Worm (Caenorhabditis elegans) whole organism, late embryonic: ENCODE data around the gene moa-1.
A peak's percentile ranks its signal among the peaks of the same experiment; 100 is the strongest.

Source experiments
- C08G9.2 ChIP-seq: sonication (generic microtip); optimal IDR thresholded peaks from 2 replicates; lab custom pipeline; 2016; ENCODE audit warnings: mild to moderate bottlenecking, missing genetic modification characterization, moderate library complexity, missing compliant biosample characterization
- C38D4.7 ChIP-seq: fragments of 200-800 bp; sonication (Bioruptor generic); optimal IDR thresholded peaks from 2 replicates; lab custom pipeline; 2018; ENCODE audit warnings: mild to moderate bottlenecking, missing genetic modification characterization, moderate library complexity, missing compliant biosample characterization
- F13H6.1 ChIP-seq: sonication (generic microtip); optimal IDR thresholded peaks from 2 replicates; lab custom pipeline; 2016; ENCODE audit warnings: missing genetic modification characterization, missing compliant biosample characterization
- K02D7.2 ChIP-seq: sonication (generic microtip); optimal IDR thresholded peaks from 2 replicates; lab custom pipeline; 2017; ENCODE audit warnings: mild to moderate bottlenecking, missing genetic modification characterization, missing compliant biosample characterization
- T23F11.4 ChIP-seq: fragments of 200-800 bp; sonication (Bioruptor generic); optimal IDR thresholded peaks from 2 replicates; lab custom pipeline; 2018; ENCODE audit warnings: mild to moderate bottlenecking, missing genetic modification characterization, missing compliant biosample characterization
- Y22D7AL.16 ChIP-seq: sonication (generic microtip); optimal IDR thresholded peaks from 2 replicates; lab custom pipeline; 2016; ENCODE audit warnings: missing genetic modification characterization, missing compliant biosample characterization
- ahr-1 ChIP-seq: sonication (generic microtip); optimal IDR thresholded peaks from 2 replicates; lab custom pipeline; 2016; ENCODE audit warnings: missing genetic modification characterization, missing compliant biosample characterization
- ama-1 ChIP-seq: fragments of 150-350 bp; optimal IDR thresholded peaks from 2 replicates; lab custom pipeline; 2014
- ceh-18 ChIP-seq: sonication (generic microtip); optimal IDR thresholded peaks from 2 replicates; lab custom pipeline; 2016; ENCODE audit warnings: missing genetic modification characterization, missing compliant biosample characterization
- ceh-19 ChIP-seq: fragments of 200-800 bp; sonication (Bioruptor generic); optimal IDR thresholded peaks from 2 replicates; lab custom pipeline; 2018; ENCODE audit warnings: mild to moderate bottlenecking, missing genetic modification characterization, missing compliant biosample characterization
- ceh-22 ChIP-seq: sonication (generic microtip); optimal IDR thresholded peaks from 2 replicates; lab custom pipeline; 2017; ENCODE audit warnings: missing biosample characterization, missing genetic modification characterization
- ceh-30 ChIP-seq: fragments of 150-350 bp; optimal IDR thresholded peaks from 2 replicates; lab custom pipeline; 2014; ENCODE audit warnings: missing biosample characterization, missing genetic modification characterization
- ceh-31 ChIP-seq: sonication (generic microtip); optimal IDR thresholded peaks from 2 replicates; lab custom pipeline; 2016; ENCODE audit warnings: missing genetic modification characterization, missing compliant biosample characterization
- ceh-34 ChIP-seq: sonication (generic microtip); optimal IDR thresholded peaks from 2 replicates; lab custom pipeline; 2016; ENCODE audit warnings: mild to moderate bottlenecking, missing genetic modification characterization, missing compliant biosample characterization
- ceh-48 ChIP-seq: sonication (generic microtip); optimal IDR thresholded peaks from 2 replicates; lab custom pipeline; 2016; ENCODE audit warnings: missing genetic modification characterization, inconsistent platforms, missing compliant biosample characterization
- ceh-6 ChIP-seq: fragments of 200-800 bp; sonication (Bioruptor generic); optimal IDR thresholded peaks from 2 replicates; lab custom pipeline; 2018; ENCODE audit warnings: mild to moderate bottlenecking, missing genetic modification characterization, missing compliant biosample characterization
- ceh-9 ChIP-seq: sonication (generic microtip); optimal IDR thresholded peaks from 2 replicates; lab custom pipeline; 2016; ENCODE audit warnings: mild to moderate bottlenecking, missing genetic modification characterization, inconsistent platforms, missing compliant biosample characterization
- dmd-4 ChIP-seq: sonication (generic microtip); optimal IDR thresholded peaks from 2 replicates; lab custom pipeline; 2016; ENCODE audit warnings: borderline replicate concordance, missing genetic modification characterization, missing compliant biosample characterization
- dve-1 ChIP-seq: sonication (generic microtip); optimal IDR thresholded peaks from 2 replicates; lab custom pipeline; 2017; ENCODE audit warnings: antibody characterized with exemption, mild to moderate bottlenecking, missing genetic modification characterization, missing compliant biosample characterization
- ets-4 ChIP-seq: sonication (generic microtip); optimal IDR thresholded peaks from 2 replicates; lab custom pipeline; 2016; ENCODE audit warnings: missing genetic modification characterization, missing compliant biosample characterization
- eyg-1 ChIP-seq: sonication (generic microtip); optimal IDR thresholded peaks from 2 replicates; lab custom pipeline; 2016; ENCODE audit warnings: missing genotype, missing genetic modification characterization, missing compliant biosample characterization
- fkh-10 ChIP-seq: fragments of 150-350 bp; optimal IDR thresholded peaks from 2 replicates; lab custom pipeline; 2014; ENCODE audit warnings: missing biosample characterization, missing genetic modification reagents, missing genetic modification characterization
- fkh-6 ChIP-seq: sonication (generic microtip); optimal IDR thresholded peaks from 2 replicates; lab custom pipeline; 2016; ENCODE audit warnings: missing genetic modification characterization, missing compliant biosample characterization
- hlh-13 ChIP-seq: fragments of 200-800 bp; sonication (Bioruptor generic); optimal IDR thresholded peaks from 2 replicates; lab custom pipeline; 2018; ENCODE audit warnings: mild to moderate bottlenecking, missing genetic modification characterization, missing compliant biosample characterization
- hlh-15 ChIP-seq: sonication (generic microtip); optimal IDR thresholded peaks from 2 replicates; lab custom pipeline; 2016; ENCODE audit warnings: missing genetic modification characterization, missing compliant biosample characterization
- hlh-6 ChIP-seq: sonication (generic microtip); optimal IDR thresholded peaks from 2 replicates; lab custom pipeline; 2016; ENCODE audit warnings: missing genotype, missing genetic modification characterization, missing compliant biosample characterization
- hlh-8 ChIP-seq: sonication (generic microtip); optimal IDR thresholded peaks from 2 replicates; lab custom pipeline; 2016; ENCODE audit warnings: missing genotype, missing genetic modification characterization, missing compliant biosample characterization
- lim-6 ChIP-seq: sonication (generic microtip); optimal IDR thresholded peaks from 2 replicates; lab custom pipeline; 2016; ENCODE audit warnings: missing genetic modification characterization, missing compliant biosample characterization
- lin-11 ChIP-seq: fragments of 200-800 bp; sonication (Bioruptor generic); optimal IDR thresholded peaks from 2 replicates; lab custom pipeline; 2018; ENCODE audit warnings: mild to moderate bottlenecking, missing genetic modification characterization, missing compliant biosample characterization
- madf-2 ChIP-seq: sonication (generic microtip); optimal IDR thresholded peaks from 2 replicates; lab custom pipeline; 2017; ENCODE audit warnings: missing genetic modification characterization, missing compliant biosample characterization
- mec-3 ChIP-seq: sonication (generic microtip); optimal IDR thresholded peaks from 2 replicates; lab custom pipeline; 2016; ENCODE audit warnings: borderline replicate concordance, missing genetic modification characterization, missing compliant biosample characterization
- nfya-1 ChIP-seq: sonication (generic microtip); optimal IDR thresholded peaks from 2 replicates; lab custom pipeline; 2017; ENCODE audit warnings: missing genetic modification characterization, mild to moderate bottlenecking, missing compliant biosample characterization, antibody characterized with exemption, moderate library complexity
- nhr-232 ChIP-seq: sonication (generic microtip); optimal IDR thresholded peaks from 2 replicates; lab custom pipeline; 2016; ENCODE audit warnings: missing genetic modification characterization, missing compliant biosample characterization
- npax-4 ChIP-seq: sonication (generic microtip); optimal IDR thresholded peaks from 2 replicates; lab custom pipeline; 2016; ENCODE audit warnings: missing genetic modification characterization, missing compliant biosample characterization
- odd-2 ChIP-seq: sonication (generic microtip); optimal IDR thresholded peaks from 2 replicates; lab custom pipeline; 2017; ENCODE audit warnings: antibody characterized with exemption, mild to moderate bottlenecking, missing genetic modification characterization, missing compliant biosample characterization
- pat-9 ChIP-seq: fragments of 200-800 bp; sonication (Bioruptor generic); optimal IDR thresholded peaks from 2 replicates; lab custom pipeline; 2018; ENCODE audit warnings: mild to moderate bottlenecking, missing genetic modification characterization, moderate library complexity, missing compliant biosample characterization
- pax-1 ChIP-seq: fragments of 150-350 bp; optimal IDR thresholded peaks from 2 replicates; lab custom pipeline; 2014; ENCODE audit warnings: missing biosample characterization, missing genetic modification characterization
- pha-2 ChIP-seq: sonication (generic microtip); optimal IDR thresholded peaks from 2 replicates; lab custom pipeline; 2017; ENCODE audit warnings: mild to moderate bottlenecking, missing genetic modification characterization, missing compliant biosample characterization
- pqm-1 ChIP-seq: sonication (generic microtip); optimal IDR thresholded peaks from 2 replicates; lab custom pipeline; 2016; ENCODE audit warnings: missing genetic modification characterization, missing compliant biosample characterization
- pros-1 ChIP-seq: fragments of 150-350 bp; optimal IDR thresholded peaks from 2 replicates; lab custom pipeline; 2014; ENCODE audit warnings: missing biosample characterization, missing genetic modification reagents, missing genetic modification characterization
- sdc-2 ChIP-seq: sonication (generic microtip); optimal IDR thresholded peaks from 2 replicates; lab custom pipeline; 2016; ENCODE audit warnings: missing genotype, missing genetic modification characterization, missing compliant biosample characterization
- sox-2 ChIP-seq: fragments of 200-800 bp; sonication (Bioruptor generic); IDR thresholded peaks from 2 replicates; pipeline ENCODE4 v1.3.6; 2022; ENCODE audit warnings: missing genetic modification reagents, missing genetic modification characterization, missing compliant biosample characterization
- sox-4 ChIP-seq: sonication (generic microtip); optimal IDR thresholded peaks from 2 replicates; lab custom pipeline; 2017; ENCODE audit warnings: mild to moderate bottlenecking, missing genetic modification characterization, inconsistent platforms, missing compliant biosample characterization
- syd-9 ChIP-seq: sonication (generic microtip); optimal IDR thresholded peaks from 2 replicates; lab custom pipeline; 2016; ENCODE audit warnings: mild to moderate bottlenecking, missing genetic modification characterization, moderate library complexity, missing compliant biosample characterization
- tbx-7 ChIP-seq: sonication (generic microtip); optimal IDR thresholded peaks from 2 replicates; lab custom pipeline; 2016; ENCODE audit warnings: missing genotype, missing genetic modification characterization, missing compliant biosample characterization
- unc-3 ChIP-seq, 2 experiments: fragments of 200-800 bp in 1 of 2; sonication (Bioruptor generic) in 1 of 2; sonication (generic microtip) in 1 of 2; conservative IDR thresholded peaks in 1 of 2; optimal IDR thresholded peaks in 1 of 2; 2 replicates each; pipeline versions ENCODE4 v1.3.6 to Lab custom; 2016 to 2022; ENCODE audit warnings: missing compliant biosample characterization in 2 of 2, missing genetic modification characterization in 2 of 2, missing genetic modification reagents in 1 of 2
- unc-42 ChIP-seq: sonication (generic microtip); optimal IDR thresholded peaks from 2 replicates; lab custom pipeline; 2016; ENCODE audit warnings: missing genotype, missing genetic modification characterization, missing compliant biosample characterization
- unc-55 ChIP-seq: sonication (generic microtip); optimal IDR thresholded peaks from 2 replicates; lab custom pipeline; 2017; ENCODE audit warnings: missing biosample characterization, missing genetic modification reagents, missing genetic modification characterization
- unc-86 ChIP-seq: sonication (generic microtip); optimal IDR thresholded peaks from 2 replicates; lab custom pipeline; 2016; ENCODE audit warnings: missing genetic modification characterization, missing compliant biosample characterization
- zip-5 ChIP-seq: sonication (generic microtip); optimal IDR thresholded peaks from 2 replicates; lab custom pipeline; 2016; ENCODE audit warnings: missing genetic modification characterization, missing compliant biosample characterization
- ztf-16 ChIP-seq: sonication (generic microtip); optimal IDR thresholded peaks from 2 replicates; lab custom pipeline; 2017; ENCODE audit warnings: missing genetic modification characterization, missing compliant biosample characterization

moa-1 gene

DNA sequence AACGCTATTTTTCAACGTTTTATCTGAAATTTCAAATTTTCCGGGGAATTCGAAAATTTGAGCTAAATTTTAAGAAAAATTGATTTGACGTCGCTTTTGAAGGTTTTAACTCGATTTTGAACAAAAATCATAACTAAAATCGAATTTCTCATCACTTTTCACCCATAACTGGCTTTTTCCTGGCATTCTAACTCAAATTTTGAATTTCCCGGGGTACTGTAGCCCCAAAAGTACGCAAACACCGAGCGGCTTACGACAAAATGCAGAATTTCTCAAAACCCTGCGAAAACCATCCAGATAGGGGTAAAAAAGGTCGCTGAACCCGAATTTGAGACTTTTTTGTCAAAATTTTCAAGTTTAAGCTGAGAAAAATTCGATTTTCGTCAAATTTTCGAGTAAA is 42.5 kb downstream of the moa-1 start:
- no peak for TF ChIP-seq sdc-2 (tag; lab: Kevin White, UChicago)
- TF ChIP-seq F13H6.1 (tag; lab: Kevin White, UChicago), result no peak
- no peak for TF ChIP-seq eyg-1
- TF ChIP-seq dmd-4 (tag; lab: Kevin White, UChicago), result no peak
- no peak for TF ChIP-seq odd-2
- TF ChIP-seq, all 69 proteins: peak for 0

- no peak for TF ChIP-seq T23F11.4 (GFP tag; lab: Kevin White, UChicago)
- TF ChIP-seq K02D7.2 (tag; lab: Kevin White, UChicago), result no peak
- TF ChIP-seq npax-4 (tag; lab: Kevin White, UChicago), result no peak
- no peak for TF ChIP-seq hlh-8 (tag; lab: Kevin White, UChicago)
- no peak for TF ChIP-seq fkh-10 (GFP tag; lab: Kevin White, UChicago)
- no peak for TF ChIP-seq mec-3 (tag; lab: Kevin White, UChicago)
- no peak for TF ChIP-seq sox-2 (GFP tag; lab: Robert Waterston, UW)
- peak; percentile 45 for TF ChIP-seq C08G9.2 (tag; lab: Kevin White, UChicago)
- no peak for TF ChIP-seq pat-9 (tag; lab: Kevin White, UChicago)
- peak; percentile 55 for TF ChIP-seq ets-4 (tag; lab: Kevin White, UChicago)
- TF ChIP-seq ceh-34 (tag; lab: Kevin White, UChicago), result peak; percentile 73
- TF ChIP-seq pax-1 (tag; lab: Kevin White, UChicago), result no peak
- no peak for TF ChIP-seq ahr-1
- TF ChIP-seq dve-1, result peak; percentile 73
- TF ChIP-seq nhr-232 (tag; lab: Kevin White, UChicago), result no peak
- TF ChIP-seq ceh-9 (tag; lab: Kevin White, UChicago), result no peak
- TF ChIP-seq unc-55 (GFP tag; lab: Kevin White, UChicago), result peak; percentile 85
- TF ChIP-seq pqm-1 (tag; lab: Kevin White, UChicago), result no peak
- no peak for TF ChIP-seq unc-86
- TF ChIP-seq lin-11 (tag; lab: Kevin White, UChicago), result no peak
- no peak for TF ChIP-seq sox-4 (tag; lab: Kevin White, UChicago)
- TF ChIP-seq C38D4.7 (GFP tag; lab: Kevin White, UChicago), result no peak
- peak; percentile 81 for TF ChIP-seq pros-1 (tag; lab: Kevin White, UChicago)
- TF ChIP-seq fkh-6 (tag; lab: Kevin White, UChicago), result no peak
- peak; percentile 45 for TF ChIP-seq F13H6.1 (tag; lab: Kevin White, UChicago)
- peak; percentile 52 for TF ChIP-seq unc-42 (tag; lab: Kevin White, UChicago)
- TF ChIP-seq ceh-30, result no peak
- no peak for TF ChIP-seq ceh-19 (GFP tag; lab: Kevin White, UChicago)
- no peak for TF ChIP-seq ama-1 (lab: Kevin White, UChicago)
- no peak for TF ChIP-seq hlh-15 (tag; lab: Kevin White, UChicago)
- no peak for TF ChIP-seq lim-6 (tag; lab: Kevin White, UChicago)
- no peak for TF ChIP-seq ceh-22 (tag; lab: Kevin White, UChicago)
- TF ChIP-seq tbx-7 (tag; lab: Kevin White, UChicago), result no peak
- peak; percentile 84 for TF ChIP-seq ceh-31 (tag; lab: Kevin White, UChicago)
- TF ChIP-seq hlh-6 (tag; lab: Kevin White, UChicago), result no peak
- peak; percentile 70 for TF ChIP-seq ceh-18 (tag; lab: Kevin White, UChicago)
- peak; percentile 83 for TF ChIP-seq nfya-1 (tag; lab: Kevin White, UChicago)
- TF ChIP-seq ceh-48, result no peak
- no peak for TF ChIP-seq syd-9 (tag; lab: Kevin White, UChicago)
- TF ChIP-seq zip-5 (tag; lab: Kevin White, UChicago), result no peak
- no peak for TF ChIP-seq unc-3 (GFP tag; conservative IDR thresholded peaks at IDR 0.05; lab: Robert Waterston, UW)
- no peak for TF ChIP-seq unc-3 (tag; optimal IDR thresholded peaks at IDR 0.05; lab: Kevin White, UChicago)
- TF ChIP-seq hlh-13 (GFP tag; lab: Kevin White, UChicago), result no peak
- no peak for TF ChIP-seq odd-2
- no peak for TF ChIP-seq dmd-4 (tag; lab: Kevin White, UChicago)
- no peak for TF ChIP-seq Y22D7AL.16 (tag; lab: Kevin White, UChicago)
- no peak for TF ChIP-seq ceh-6 (GFP tag; lab: Kevin White, UChicago)
- no peak for TF ChIP-seq ztf-16
- TF ChIP-seq pha-2 (tag; lab: Kevin White, UChicago), result no peak
- no peak for TF ChIP-seq madf-2
These were observed 43.2 kb downstream of the moa-1 start for ce11 chrIII:1926456-1926855.
